Worm (Caenorhabditis elegans): ENCODE measurements around the gene fbxa-96.

DNA sequence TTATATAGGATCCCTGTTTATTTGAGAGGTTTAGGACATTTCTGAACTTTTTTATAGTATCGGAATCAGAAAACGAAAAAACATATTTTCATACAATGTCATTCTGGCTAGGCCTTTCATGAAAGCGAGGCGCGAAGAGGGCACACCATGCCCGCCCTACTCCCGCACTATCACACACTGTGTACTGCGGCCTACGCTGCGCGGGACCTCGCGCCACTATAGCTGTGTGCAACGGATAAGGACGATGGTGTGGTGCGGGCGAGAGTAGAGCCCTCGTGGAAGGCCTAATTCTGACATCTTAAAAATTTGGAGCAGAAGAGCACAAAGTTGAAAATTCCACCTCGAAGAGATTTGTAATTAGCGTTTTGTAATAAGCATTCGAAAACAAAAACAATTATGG lies 49.3 kb downstream of the fbxa-96 start:
- TF ChIP-seq hmg-4 (GFP tag; optimal IDR thresholded peaks at IDR 0.05) = no peak
- TF ChIP-seq tbx-37 (GFP tag; conservative IDR thresholded peaks at IDR 0.05) = no peak
- TF ChIP-seq ama-1 (optimal IDR thresholded peaks at IDR 0.05) = no peak
- no peak for TF ChIP-seq tbx-11 (GFP tag; IDR thresholded peaks at IDR 0.05)

Measured in whole organism, early embryonic.